Fruit fly (Drosophila melanogaster): Measurements from ENCODE around the gene CG6310.

Gene CG6310

dm6 chr3L:11118627-11119395 lies 49.1 kb upstream of the CG6310 start (continued):
- TF ChIP-seq Fer1 (GFP tag; optimal IDR thresholded peaks at IDR 0.05) (peak; percentile 91), CG12219 (GFP tag; optimal IDR thresholded peaks at IDR 0.05) (peak; percentile 76), kay (GFP tag; optimal IDR thresholded peaks at IDR 0.05) (peak; percentile 5), Hand (GFP tag; optimal IDR thresholded peaks at IDR 0.05) (peak; percentile 58), bab2 (GFP tag; optimal IDR thresholded peaks at IDR 0.05) (peak; percentile 77), jumu (GFP tag; optimal IDR thresholded peaks at IDR 0.05) (peak; percentile 39), CG4707 (GFP tag; optimal IDR thresholded peaks at IDR 0.05) (peak; percentile 72), prd (optimal IDR thresholded peaks at IDR 0.05) (no peak), prd (GFP tag; IDR thresholded peaks at IDR 0.05) (peak; percentile 47; the same call in 2 of the 3 replicates), sob (GFP tag; IDR thresholded peaks at IDR 0.05) (peak; percentile 74), Camta (GFP tag; optimal IDR thresholded peaks at IDR 0.05) (peak; percentile 77), C15 (GFP tag; IDR thresholded peaks at IDR 0.05) (0 out of 3 replicates have a peak, but pooled peaks have one; percentile 66), gt (GFP tag; IDR thresholded peaks at IDR 0.05) (no peak), CG4820 (GFP tag; optimal IDR thresholded peaks at IDR 0.05) (no peak), CG30020 (tag; optimal IDR thresholded peaks at IDR 0.05) (no peak), grn (GFP tag; optimal IDR thresholded peaks at IDR 0.05) (peak; percentile 73), vvl (GFP tag; IDR thresholded peaks at IDR 0.05) (peak; percentile 75; the same call in 1 of the 2 replicates), scrt (GFP tag; optimal IDR thresholded peaks at IDR 0.05) (peak; percentile 78), Pdp1 (GFP tag; optimal IDR thresholded peaks at IDR 0.05) (peak; percentile 55 to 75), Oaz (GFP tag; IDR thresholded peaks at IDR 0.05) (no peak), sisA (GFP tag; IDR thresholded peaks at IDR 0.05) (no peak), CG2116 (GFP tag; optimal IDR thresholded peaks at IDR 0.05) (peak; percentile 54), peb (GFP tag; IDR thresholded peaks at IDR 0.05) (no peak), ase (GFP tag; IDR thresholded peaks at IDR 0.05) (0 out of 3 replicates have a peak, but pooled peaks have one; percentile 30), BtbVII (GFP tag; optimal IDR thresholded peaks at IDR 0.05) (peak; percentile 73), CG12769 (tag; optimal IDR thresholded peaks at IDR 0.05) (peak; percentile 91), D (optimal IDR thresholded peaks at IDR 0.05) (no peak), D (GFP tag; optimal IDR thresholded peaks at IDR 0.05) (peak; percentile 61), Mrtf (GFP tag; IDR thresholded peaks at IDR 0.05) (no peak), CG5180 (GFP tag; optimal IDR thresholded peaks at IDR 0.05) (peak; percentile 77), CG14667 (GFP tag; IDR thresholded peaks at IDR 0.05) (no peak), CG8290 (GFP tag; optimal IDR thresholded peaks at IDR 0.05) (peak; percentile 43), CG8290 (tag; optimal IDR thresholded peaks at IDR 0.05) (peak; percentile 87 to 88), trem (tag; optimal IDR thresholded peaks at IDR 0.05) (no peak), dan (GFP tag; IDR thresholded peaks at IDR 0.05) (no peak), CG8359 (GFP tag; optimal IDR thresholded peaks at IDR 0.05; ENCODE audit: borderline replicate concordance) (peak; percentile 61), CG34422 (GFP tag; IDR thresholded peaks at IDR 0.05) (peak; percentile 80; the same call in 1 of the 3 replicates), dysf (GFP tag; IDR thresholded peaks at IDR 0.05) (peak; percentile 27; the same call in 1 of the 3 replicates), ewg (GFP tag; optimal IDR thresholded peaks at IDR 0.05) (peak; percentile 90), CG6765 (GFP tag; optimal IDR thresholded peaks at IDR 0.05) (peak; percentile 79), Nf-YC (tag; optimal IDR thresholded peaks at IDR 0.05) (peak; percentile 24), CG32772 (GFP tag; IDR thresholded peaks at IDR 0.05) (no peak), CG7745 (tag; optimal IDR thresholded peaks at IDR 0.05) (peak; percentile 81), mam (GFP tag; optimal IDR thresholded peaks at IDR 0.05) (peak; percentile 7), CG10274 (GFP tag; optimal IDR thresholded peaks at IDR 0.05) (peak; percentile 12), CG15011 (GFP tag; optimal IDR thresholded peaks at IDR 0.05) (peak; percentile 75), NFAT (GFP tag; IDR thresholded peaks at IDR 0.05) (peak; percentile 70; the same call in 1 of the 2 replicates), CG6791 (GFP tag; IDR thresholded peaks at IDR 0.05; ENCODE audit: partially characterized antibody) (no peak), lov (optimal IDR thresholded peaks at IDR 0.05) (no peak), lov (GFP tag; IDR thresholded peaks at IDR 0.05) (peak; percentile 84; the same call in 2 of the 3 replicates)
